3 fruit fly cellular contexts compared by ENCODE assay signal in the genomic region with DNA sequence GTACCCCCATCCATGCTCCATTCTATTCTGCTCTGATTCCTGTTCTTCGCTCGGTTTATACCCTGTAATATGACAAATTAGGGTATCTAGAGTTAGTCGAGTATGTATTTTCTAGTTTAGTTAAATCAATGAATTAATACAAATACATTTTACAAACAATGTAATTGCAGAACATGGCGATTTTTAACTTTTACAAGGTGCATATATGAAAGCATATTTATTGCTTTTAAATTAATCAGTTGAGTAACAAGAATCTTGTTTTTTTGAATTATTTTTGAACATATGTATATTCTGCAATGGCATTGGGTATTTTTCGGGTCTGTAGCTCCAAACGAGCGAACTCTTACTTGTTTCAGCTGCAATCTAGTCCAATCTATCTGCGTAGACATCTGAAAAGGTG.
TF ChIP-seq lines count a peak whose summit lies in the region.

No protein-coding gene starts in this region.

- TF ChIP-seq CTCF in whole organism, embryonic (GFP tag; optimal IDR thresholded peaks at IDR 0.05; lab: Kevin White, UChicago): no peak

TF ChIP-seq in whole organism, embryonic, 481 proteins besides CTCF, POLR2A, EP300 and RAD21 (continues in another document):
- TF ChIP-seq CG15479 (GFP tag; optimal IDR thresholded peaks at IDR 0.05; lab: Kevin White, UChicago): no peak
- TF ChIP-seq CG11695 (GFP tag; IDR thresholded peaks at IDR 0.05; lab: Robert Waterston, UW): no peak
- TF ChIP-seq Blimp-1 (GFP tag; optimal IDR thresholded peaks at IDR 0.05; lab: Kevin White, UChicago): peak; percentile 15
- TF ChIP-seq D19B (GFP tag; optimal IDR thresholded peaks at IDR 0.05; lab: Kevin White, UChicago): peak; percentile 7
- peak; percentile 2 for TF ChIP-seq D19A (tag; optimal IDR thresholded peaks at IDR 0.05; lab: Kevin White, UChicago)
- peak; percentile 36 for TF ChIP-seq CG2712 (tag; optimal IDR thresholded peaks at IDR 0.05; lab: Kevin White, UChicago)
- TF ChIP-seq phol (tag; optimal IDR thresholded peaks at IDR 0.05; lab: Kevin White, UChicago): peak; percentile 15
- no peak for TF ChIP-seq kni (GFP tag; optimal IDR thresholded peaks at IDR 0.05; lab: Kevin White, UChicago)
- TF ChIP-seq CG11504 (tag; optimal IDR thresholded peaks at IDR 0.05; lab: Kevin White, UChicago): peak; percentile 21
- TF ChIP-seq TFAM (GFP tag; optimal IDR thresholded peaks at IDR 0.05; lab: Kevin White, UChicago): no peak
- 0 out of 3 replicates have a peak, but pooled peaks have one; percentile 16 for TF ChIP-seq CG17361 (GFP tag; IDR thresholded peaks at IDR 0.05; lab: Robert Waterston, UW)
- no peak for TF ChIP-seq CG10209 (GFP tag; optimal IDR thresholded peaks at IDR 0.05; lab: Kevin White, UChicago)
- no peak for TF ChIP-seq CG12299 (tag; optimal IDR thresholded peaks at IDR 0.05; lab: Kevin White, UChicago)
- peak in 1 of 2 experiments; percentile 38 for TF ChIP-seq bsh (GFP tag; optimal IDR thresholded peaks at IDR 0.05; lab: Kevin White, UChicago)
- no peak for TF ChIP-seq MESR4 (GFP tag; optimal IDR thresholded peaks at IDR 0.05; lab: Kevin White, UChicago)
- peak; percentile 45 for TF ChIP-seq CG18262 (tag; optimal IDR thresholded peaks at IDR 0.05; lab: Kevin White, UChicago)
- no peak for TF ChIP-seq Vsx1 (GFP tag; optimal IDR thresholded peaks at IDR 0.05; lab: Kevin White, UChicago)
- peak; percentile 22 for TF ChIP-seq Sox100B (GFP tag; optimal IDR thresholded peaks at IDR 0.05; lab: Kevin White, UChicago)
- TF ChIP-seq Hr51 (GFP tag; optimal IDR thresholded peaks at IDR 0.05; lab: Kevin White, UChicago): peak in 1 of 2 experiments; percentile 12
- TF ChIP-seq CG7963 (GFP tag; IDR thresholded peaks at IDR 0.05; lab: Robert Waterston, UW; ENCODE audit: partially characterized antibody): no peak
- TF ChIP-seq CoRest (tag; optimal IDR thresholded peaks at IDR 0.05; lab: Kevin White, UChicago): peak; percentile 20
- TF ChIP-seq ind (GFP tag; optimal IDR thresholded peaks at IDR 0.05; lab: Kevin White, UChicago): no peak
- no peak for TF ChIP-seq sens-2 (GFP tag; IDR thresholded peaks at IDR 0.05; lab: Robert Waterston, UW)
- TF ChIP-seq CG7839 (tag; optimal IDR thresholded peaks at IDR 0.05; lab: Kevin White, UChicago): peak; percentile 23
- TF ChIP-seq Bteb2 (GFP tag; optimal IDR thresholded peaks at IDR 0.05; lab: Kevin White, UChicago): no peak
- TF ChIP-seq grau (tag; optimal IDR thresholded peaks at IDR 0.05; lab: Kevin White, UChicago): peak; percentile 13
- TF ChIP-seq ci (GFP tag; IDR thresholded peaks at IDR 0.05; lab: Robert Waterston, UW): no peak
- peak; percentile 16 for TF ChIP-seq CG13424 (tag; optimal IDR thresholded peaks at IDR 0.05; lab: Kevin White, UChicago)
- TF ChIP-seq CG14710 (tag; optimal IDR thresholded peaks at IDR 0.05; lab: Kevin White, UChicago): peak; percentile 12

TF ChIP-seq in whole organism, prepupa, 60 proteins besides CTCF, POLR2A, EP300 and RAD21 (continues in another document):
- TF ChIP-seq fkh (GFP tag; optimal IDR thresholded peaks at IDR 0.05; lab: Kevin White, UChicago) (no peak), CG3032 (tag; optimal IDR thresholded peaks at IDR 0.05; lab: Kevin White, UChicago) (peak; percentile 57), spab (GFP tag; optimal IDR thresholded peaks at IDR 0.05; lab: Kevin White, UChicago) (peak; percentile 27), acj6 (GFP tag; optimal IDR thresholded peaks at IDR 0.05; lab: Kevin White, UChicago) (peak; percentile 27), OdsH (GFP tag; optimal IDR thresholded peaks at IDR 0.05; lab: Kevin White, UChicago) (peak; percentile 7), Lpt (GFP tag; optimal IDR thresholded peaks at IDR 0.05; lab: Kevin White, UChicago) (no peak), lz (GFP tag; optimal IDR thresholded peaks at IDR 0.05; lab: Kevin White, UChicago) (no peak), achi (GFP tag; optimal IDR thresholded peaks at IDR 0.05; lab: Kevin White, UChicago) (peak; percentile 28), salr (GFP tag; optimal IDR thresholded peaks at IDR 0.05; lab: Kevin White, UChicago) (peak in 1 of 2 experiments; percentile 37), CG8119 (GFP tag; IDR thresholded peaks at IDR 0.05; lab: Robert Waterston, UW) (no peak; the same call in 2 of the 3 replicates), Met (GFP tag; optimal IDR thresholded peaks at IDR 0.05; lab: Kevin White, UChicago) (no peak), Hr4 (GFP tag; optimal IDR thresholded peaks at IDR 0.05; lab: Kevin White, UChicago) (no peak), CG11294 (GFP tag; IDR thresholded peaks at IDR 0.05; lab: Robert Waterston, UW) (no peak), eg (GFP tag; IDR thresholded peaks at IDR 0.05; lab: Robert Waterston, UW) (no peak), CG6792 (GFP tag; optimal IDR thresholded peaks at IDR 0.05; lab: Kevin White, UChicago) (no peak), Eip93F (GFP tag; optimal IDR thresholded peaks at IDR 0.05; lab: Kevin White, UChicago) (no peak), Sox14 (GFP tag; optimal IDR thresholded peaks at IDR 0.05; lab: Kevin White, UChicago) (peak; percentile 20), Eip75B (GFP tag; optimal IDR thresholded peaks at IDR 0.05; lab: Kevin White, UChicago) (peak; percentile 26), CG1621 (tag; optimal IDR thresholded peaks at IDR 0.05; lab: Kevin White, UChicago) (peak; percentile 28), Ets21C (GFP tag; optimal IDR thresholded peaks at IDR 0.05; lab: Kevin White, UChicago) (no peak), Hr38 (GFP tag; optimal IDR thresholded peaks at IDR 0.05; lab: Kevin White, UChicago) (no peak), dsx (GFP tag; optimal IDR thresholded peaks at IDR 0.05; lab: Kevin White, UChicago; ENCODE audit: poor library complexity, severe bottlenecking) (peak; percentile 49), CG3919 (GFP tag; optimal IDR thresholded peaks at IDR 0.05; lab: Kevin White, UChicago) (peak; percentile 22), CG10669 (GFP tag; optimal IDR thresholded peaks at IDR 0.05; lab: Kevin White, UChicago) (peak; percentile 48), Sox102F (GFP tag; optimal IDR thresholded peaks at IDR 0.05; lab: Kevin White, UChicago) (no peak), CG11762 (GFP tag; optimal IDR thresholded peaks at IDR 0.05; lab: Kevin White, UChicago; ENCODE audit: insufficient read depth) (no peak), Blimp-1 (GFP tag; optimal IDR thresholded peaks at IDR 0.05; lab: Kevin White, UChicago) (no peak), CG32006 (GFP tag; optimal IDR thresholded peaks at IDR 0.05; lab: Kevin White, UChicago) (peak; percentile 46), CG4318 (GFP tag; optimal IDR thresholded peaks at IDR 0.05; lab: Kevin White, UChicago) (no peak), topi (GFP tag; optimal IDR thresholded peaks at IDR 0.05; lab: Kevin White, UChicago) (no peak), CG16779 (tag; optimal IDR thresholded peaks at IDR 0.05; lab: Kevin White, UChicago) (no peak)

TF ChIP-seq in whole organism, pupa, 21 proteins besides CTCF, POLR2A, EP300 and RAD21:
- peak; percentile 49 for TF ChIP-seq CG9948 (tag; optimal IDR thresholded peaks at IDR 0.05; lab: Kevin White, UChicago)
- peak; percentile 52 for TF ChIP-seq CG34367 (tag; optimal IDR thresholded peaks at IDR 0.05; lab: Kevin White, UChicago)
- TF ChIP-seq CG14655 (GFP tag; optimal IDR thresholded peaks at IDR 0.05; lab: Kevin White, UChicago): peak; percentile 80
- no peak for TF ChIP-seq CG13204 (GFP tag; optimal IDR thresholded peaks at IDR 0.05; lab: Kevin White, UChicago)
- TF ChIP-seq EcR (GFP tag; optimal IDR thresholded peaks at IDR 0.05; lab: Kevin White, UChicago): no peak
- peak; percentile 68 for TF ChIP-seq CG8301 (tag; optimal IDR thresholded peaks at IDR 0.05; lab: Kevin White, UChicago)
- TF ChIP-seq fd96Ca (GFP tag; IDR thresholded peaks at IDR 0.05; lab: Robert Waterston, UW): no peak
- no peak for TF ChIP-seq CG10348 (GFP tag; IDR thresholded peaks at IDR 0.05; lab: Robert Waterston, UW)
- peak; percentile 32 for TF ChIP-seq D1 (tag; optimal IDR thresholded peaks at IDR 0.05; lab: Kevin White, UChicago)
- TF ChIP-seq CG4496 (GFP tag; IDR thresholded peaks at IDR 0.05; lab: Robert Waterston, UW): peak; percentile 14; the same call in 1 of the 3 replicates
- no peak for TF ChIP-seq Snoo (tag; optimal IDR thresholded peaks at IDR 0.05; lab: Kevin White, UChicago)
- TF ChIP-seq CG15710 (tag; optimal IDR thresholded peaks at IDR 0.05; lab: Kevin White, UChicago): peak; percentile 60
- TF ChIP-seq Pif1A (GFP tag; optimal IDR thresholded peaks at IDR 0.05; lab: Kevin White, UChicago): peak; percentile 5
- no peak for TF ChIP-seq Ets98B (GFP tag; IDR thresholded peaks at IDR 0.05; lab: Robert Waterston, UW)
- TF ChIP-seq CG32121 (GFP tag; IDR thresholded peaks at IDR 0.05; lab: Robert Waterston, UW): no peak
- no peak for TF ChIP-seq CG12605 (GFP tag; IDR thresholded peaks at IDR 0.05; lab: Robert Waterston, UW)
- TF ChIP-seq Pif1B (GFP tag; optimal IDR thresholded peaks at IDR 0.05; lab: Kevin White, UChicago): peak; percentile 14
- TF ChIP-seq rn (GFP tag; IDR thresholded peaks at IDR 0.05; lab: Robert Waterston, UW): no peak
- TF ChIP-seq CG17806 (tag; optimal IDR thresholded peaks at IDR 0.05; lab: Kevin White, UChicago): peak; percentile 45
- TF ChIP-seq CG8159 (tag; optimal IDR thresholded peaks at IDR 0.05; lab: Kevin White, UChicago): peak; percentile 63
- no peak for TF ChIP-seq gl (tag; optimal IDR thresholded peaks at IDR 0.05; lab: Kevin White, UChicago)
